Worm (Caenorhabditis elegans) whole organism, late embryonic: Measurements from ENCODE around the gene rrp-1.

Experiments used
- C08G9.2 ChIP-seq: sonication (generic microtip); optimal IDR thresholded peaks from 2 replicates; lab custom pipeline; 2016; ENCODE audit warnings: mild to moderate bottlenecking, missing genetic modification characterization, moderate library complexity, missing compliant biosample characterization
- C38D4.7 ChIP-seq: fragments of 200-800 bp; sonication (Bioruptor generic); optimal IDR thresholded peaks from 2 replicates; lab custom pipeline; 2018; ENCODE audit warnings: mild to moderate bottlenecking, missing genetic modification characterization, moderate library complexity, missing compliant biosample characterization
- F13H6.1 ChIP-seq: sonication (generic microtip); optimal IDR thresholded peaks from 2 replicates; lab custom pipeline; 2016; ENCODE audit warnings: missing genetic modification characterization, missing compliant biosample characterization
- K02D7.2 ChIP-seq: sonication (generic microtip); optimal IDR thresholded peaks from 2 replicates; lab custom pipeline; 2017; ENCODE audit warnings: mild to moderate bottlenecking, missing genetic modification characterization, missing compliant biosample characterization
- K09A11.1 ChIP-seq: sonication (generic microtip); optimal IDR thresholded peaks from 2 replicates; lab custom pipeline; 2017; ENCODE audit warnings: antibody characterized with exemption, mild to moderate bottlenecking, missing genetic modification characterization, missing compliant biosample characterization; ENCODE audit not compliant: insufficient read depth
- Y22D7AL.16 ChIP-seq: sonication (generic microtip); optimal IDR thresholded peaks from 2 replicates; lab custom pipeline; 2016; ENCODE audit warnings: missing genetic modification characterization, missing compliant biosample characterization
- ahr-1 ChIP-seq: sonication (generic microtip); optimal IDR thresholded peaks from 2 replicates; lab custom pipeline; 2016; ENCODE audit warnings: missing genetic modification characterization, missing compliant biosample characterization
- ceh-18 ChIP-seq: sonication (generic microtip); optimal IDR thresholded peaks from 2 replicates; lab custom pipeline; 2016; ENCODE audit warnings: missing genetic modification characterization, missing compliant biosample characterization
- ceh-2 ChIP-seq: sonication (generic microtip); optimal IDR thresholded peaks from 2 replicates; lab custom pipeline; 2016; ENCODE audit warnings: missing genotype, missing genetic modification characterization, missing compliant biosample characterization
- ceh-30 ChIP-seq: fragments of 150-350 bp; optimal IDR thresholded peaks from 2 replicates; lab custom pipeline; 2014; ENCODE audit warnings: missing biosample characterization, missing genetic modification characterization
- ceh-31 ChIP-seq: sonication (generic microtip); optimal IDR thresholded peaks from 2 replicates; lab custom pipeline; 2016; ENCODE audit warnings: missing genetic modification characterization, missing compliant biosample characterization
- ceh-45 ChIP-seq: fragments of 200-800 bp; sonication (Bioruptor generic); IDR thresholded peaks from 2 replicates; pipeline ENCODE4 v1.3.6; 2022; ENCODE audit warnings: missing genetic modification reagents, missing genetic modification characterization, missing compliant biosample characterization
- ceh-6 ChIP-seq: fragments of 200-800 bp; sonication (Bioruptor generic); optimal IDR thresholded peaks from 2 replicates; lab custom pipeline; 2018; ENCODE audit warnings: mild to moderate bottlenecking, missing genetic modification characterization, missing compliant biosample characterization
- che-1 ChIP-seq: sonication (generic microtip); optimal IDR thresholded peaks from 2 replicates; lab custom pipeline; 2016; ENCODE audit warnings: mild to moderate bottlenecking, missing genetic modification characterization, missing compliant biosample characterization
- dmd-4 ChIP-seq: sonication (generic microtip); optimal IDR thresholded peaks from 2 replicates; lab custom pipeline; 2016; ENCODE audit warnings: borderline replicate concordance, missing genetic modification characterization, missing compliant biosample characterization
- ets-4 ChIP-seq: sonication (generic microtip); optimal IDR thresholded peaks from 2 replicates; lab custom pipeline; 2016; ENCODE audit warnings: missing genetic modification characterization, missing compliant biosample characterization
- eyg-1 ChIP-seq: sonication (generic microtip); optimal IDR thresholded peaks from 2 replicates; lab custom pipeline; 2016; ENCODE audit warnings: missing genotype, missing genetic modification characterization, missing compliant biosample characterization
- fax-1 ChIP-seq: sonication (generic microtip); optimal IDR thresholded peaks from 2 replicates; lab custom pipeline; 2016; ENCODE audit warnings: missing genotype, missing genetic modification characterization, missing compliant biosample characterization
- gmeb-2 ChIP-seq: sonication (generic microtip); optimal IDR thresholded peaks from 2 replicates; lab custom pipeline; 2016; ENCODE audit warnings: missing genetic modification characterization, inconsistent platforms, missing compliant biosample characterization
- hlh-15 ChIP-seq: sonication (generic microtip); optimal IDR thresholded peaks from 2 replicates; lab custom pipeline; 2016; ENCODE audit warnings: missing genetic modification characterization, missing compliant biosample characterization
- hlh-30 ChIP-seq: sonication (generic microtip); optimal IDR thresholded peaks from 2 replicates; lab custom pipeline; 2017; ENCODE audit warnings: antibody characterized with exemption, missing genetic modification characterization, missing compliant biosample characterization; ENCODE audit not compliant: insufficient read depth
- lin-11 ChIP-seq: fragments of 200-800 bp; sonication (Bioruptor generic); optimal IDR thresholded peaks from 2 replicates; lab custom pipeline; 2018; ENCODE audit warnings: mild to moderate bottlenecking, missing genetic modification characterization, missing compliant biosample characterization
- mec-3 ChIP-seq: sonication (generic microtip); optimal IDR thresholded peaks from 2 replicates; lab custom pipeline; 2016; ENCODE audit warnings: borderline replicate concordance, missing genetic modification characterization, missing compliant biosample characterization
- nfya-1 ChIP-seq: sonication (generic microtip); optimal IDR thresholded peaks from 2 replicates; lab custom pipeline; 2017; ENCODE audit warnings: missing genetic modification characterization, mild to moderate bottlenecking, missing compliant biosample characterization, antibody characterized with exemption, moderate library complexity
- nhr-11 ChIP-seq: fragments of 150-350 bp; optimal IDR thresholded peaks from 2 replicates; lab custom pipeline; 2014; ENCODE audit warnings: missing biosample characterization, missing genetic modification characterization
- nhr-232 ChIP-seq: sonication (generic microtip); optimal IDR thresholded peaks from 2 replicates; lab custom pipeline; 2016; ENCODE audit warnings: missing genetic modification characterization, missing compliant biosample characterization
- npax-4 ChIP-seq: sonication (generic microtip); optimal IDR thresholded peaks from 2 replicates; lab custom pipeline; 2016; ENCODE audit warnings: missing genetic modification characterization, missing compliant biosample characterization
- pax-1 ChIP-seq: fragments of 150-350 bp; optimal IDR thresholded peaks from 2 replicates; lab custom pipeline; 2014; ENCODE audit warnings: missing biosample characterization, missing genetic modification characterization
- pha-2 ChIP-seq: sonication (generic microtip); optimal IDR thresholded peaks from 2 replicates; lab custom pipeline; 2017; ENCODE audit warnings: mild to moderate bottlenecking, missing genetic modification characterization, missing compliant biosample characterization
- pqm-1 ChIP-seq: sonication (generic microtip); optimal IDR thresholded peaks from 2 replicates; lab custom pipeline; 2016; ENCODE audit warnings: missing genetic modification characterization, missing compliant biosample characterization
- rnt-1 ChIP-seq: sonication (generic microtip); optimal IDR thresholded peaks from 2 replicates; lab custom pipeline; 2016; ENCODE audit warnings: missing genetic modification characterization, missing compliant biosample characterization
- sdc-2 ChIP-seq: sonication (generic microtip); optimal IDR thresholded peaks from 2 replicates; lab custom pipeline; 2016; ENCODE audit warnings: missing genotype, missing genetic modification characterization, missing compliant biosample characterization
- tbx-2 ChIP-seq: sonication (generic microtip); optimal IDR thresholded peaks from 2 replicates; lab custom pipeline; 2016; ENCODE audit warnings: missing genetic modification characterization, missing compliant biosample characterization
- tbx-7 ChIP-seq: sonication (generic microtip); optimal IDR thresholded peaks from 2 replicates; lab custom pipeline; 2016; ENCODE audit warnings: missing genotype, missing genetic modification characterization, missing compliant biosample characterization
- unc-3 ChIP-seq, 2 experiments: fragments of 200-800 bp in 1 of 2; sonication (Bioruptor generic) in 1 of 2; sonication (generic microtip) in 1 of 2; conservative IDR thresholded peaks in 1 of 2; optimal IDR thresholded peaks in 1 of 2; 2 replicates each; pipeline versions ENCODE4 v1.3.6 to Lab custom; 2016 to 2022; ENCODE audit warnings: missing compliant biosample characterization in 2 of 2, missing genetic modification characterization in 2 of 2, missing genetic modification reagents in 1 of 2
- unc-42 ChIP-seq: sonication (generic microtip); optimal IDR thresholded peaks from 2 replicates; lab custom pipeline; 2016; ENCODE audit warnings: missing genotype, missing genetic modification characterization, missing compliant biosample characterization
- unc-55 ChIP-seq: sonication (generic microtip); optimal IDR thresholded peaks from 2 replicates; lab custom pipeline; 2017; ENCODE audit warnings: missing biosample characterization, missing genetic modification reagents, missing genetic modification characterization
- unc-86 ChIP-seq: sonication (generic microtip); optimal IDR thresholded peaks from 2 replicates; lab custom pipeline; 2016; ENCODE audit warnings: missing genetic modification characterization, missing compliant biosample characterization
- zip-5 ChIP-seq: sonication (generic microtip); optimal IDR thresholded peaks from 2 replicates; lab custom pipeline; 2016; ENCODE audit warnings: missing genetic modification characterization, missing compliant biosample characterization

Gene rrp-1

DNA sequence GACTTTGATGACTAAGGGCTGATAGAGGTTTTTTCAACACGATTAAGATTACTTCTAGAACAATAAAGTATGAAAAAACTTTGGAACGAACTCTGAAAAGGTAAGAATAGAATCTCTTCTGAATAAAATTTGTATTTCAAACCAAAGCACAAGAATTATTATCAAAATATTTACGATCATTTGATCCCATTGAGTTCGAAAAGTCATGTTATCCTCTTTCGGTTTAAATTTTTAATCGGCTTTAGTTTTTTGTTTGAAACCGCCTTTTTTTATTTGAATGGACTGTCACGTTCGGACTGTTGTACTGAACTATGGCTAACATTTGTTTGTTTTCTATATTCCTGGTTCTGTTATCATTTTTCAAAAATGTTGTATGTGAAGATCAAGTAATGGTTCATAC, 7.7 kb downstream of the rrp-1 start, which contains the start of gene C47E12.9:
C47E12.9 (plus strand) TSS at position 301 of the 400 bp plus-strand sequence.
- TF ChIP-seq F13H6.1, result no peak
- no peak for TF ChIP-seq ceh-31
- TF ChIP-seq pha-2, result no peak
- TF ChIP-seq tbx-7 (tag; lab: Kevin White, UChicago), result no peak
- TF ChIP-seq C38D4.7 (GFP tag; lab: Kevin White, UChicago), result no peak

DNA sequence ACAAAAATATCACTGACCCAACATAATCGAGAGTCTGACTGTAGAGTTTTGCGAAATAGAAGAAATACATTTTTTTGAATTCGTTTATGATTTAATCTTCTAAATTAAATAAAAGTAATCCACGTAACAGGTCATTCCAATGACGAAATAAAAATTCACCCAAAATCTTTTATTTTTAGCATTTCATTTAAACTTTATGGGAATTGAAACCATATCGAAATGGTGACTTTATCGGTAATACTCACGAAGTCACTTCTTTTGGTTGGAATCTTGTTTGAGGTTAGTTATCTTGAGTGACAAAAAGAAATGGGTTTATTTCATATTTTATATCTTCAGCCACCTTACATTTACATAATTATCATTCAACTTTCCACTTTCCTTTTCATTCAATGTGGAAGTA, 9.4 kb downstream of the rrp-1 start, which contains the start of the genes C47E12.12 and C47E12.10:
C47E12.12 (minus strand) TSS at position 101 of the 400 bp plus-strand sequence.
C47E12.10 (plus strand) TSS at position 172 of the 400 bp plus-strand sequence.
- no peak for TF ChIP-seq pax-1 (tag; lab: Kevin White, UChicago)
- TF ChIP-seq ceh-6 (GFP tag; lab: Kevin White, UChicago), result no peak
- TF ChIP-seq sdc-2 (tag; lab: Kevin White, UChicago), result no peak
- no peak for TF ChIP-seq fax-1 (tag; lab: Kevin White, UChicago)
- no peak for TF ChIP-seq dmd-4 (tag; lab: Kevin White, UChicago)
- TF ChIP-seq mec-3, result no peak
- no peak for TF ChIP-seq hlh-30 (tag; lab: Kevin White, UChicago)
- TF ChIP-seq ceh-30 (tag; lab: Kevin White, UChicago), result no peak
- TF ChIP-seq ceh-45 (GFP tag; lab: Robert Waterston, UW), result no peak
- no peak for TF ChIP-seq ceh-2 (tag; lab: Kevin White, UChicago)
- TF ChIP-seq nhr-232, result no peak
- TF ChIP-seq zip-5 (tag; lab: Kevin White, UChicago), result no peak
- TF ChIP-seq Y22D7AL.16 (tag; lab: Kevin White, UChicago), result no peak
- no peak for TF ChIP-seq ets-4 (tag; lab: Kevin White, UChicago)
- TF ChIP-seq hlh-15 (tag; lab: Kevin White, UChicago), result no peak
- TF ChIP-seq K02D7.2 (tag; lab: Kevin White, UChicago), result no peak
- no peak for TF ChIP-seq ceh-18 (tag; lab: Kevin White, UChicago)
- TF ChIP-seq K09A11.1, result no peak

DNA sequence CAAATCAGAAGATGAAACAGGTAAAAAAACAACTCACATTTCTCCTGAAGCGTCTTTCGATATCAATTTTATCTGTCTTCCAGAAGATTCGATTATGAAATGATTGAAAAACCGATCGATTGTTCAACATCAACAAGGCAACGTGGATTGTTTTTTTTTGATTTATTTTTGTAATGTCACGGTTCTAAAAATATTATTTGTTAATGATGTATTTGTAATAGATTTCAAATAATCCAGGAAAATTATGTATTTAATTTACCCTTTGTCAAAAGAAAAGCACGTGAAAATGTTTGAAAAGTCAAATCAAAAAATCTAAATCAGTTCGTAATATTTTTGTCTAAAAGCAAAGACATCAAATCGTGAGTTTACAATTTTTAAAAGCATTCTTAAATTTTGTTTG, 13.0 kb downstream of the rrp-1 start, which contains the start of the genes kin-5 and C47E12.11:
kin-5 (minus strand) TSS at position 101 of the 400 bp plus-strand sequence.
C47E12.11 (plus strand) TSS at position 320 of the 400 bp plus-strand sequence.
- TF ChIP-seq gmeb-2, result no peak
- TF ChIP-seq F13H6.1, result no peak
- no peak for TF ChIP-seq nhr-11 (tag; lab: Kevin White, UChicago)
- no peak for TF ChIP-seq eyg-1 (tag; lab: Kevin White, UChicago)
- no peak for TF ChIP-seq nfya-1 (tag; lab: Kevin White, UChicago)
- no peak for TF ChIP-seq nhr-232
- TF ChIP-seq unc-3 (GFP tag; conservative IDR thresholded peaks at IDR 0.05; lab: Robert Waterston, UW), result no peak
- TF ChIP-seq unc-3 (tag; optimal IDR thresholded peaks at IDR 0.05; lab: Kevin White, UChicago), result no peak
- TF ChIP-seq K02D7.2 (tag; lab: Kevin White, UChicago), result no peak
- no peak for TF ChIP-seq rnt-1 (tag; lab: Kevin White, UChicago)
- TF ChIP-seq che-1 (tag; lab: Kevin White, UChicago), result no peak
- TF ChIP-seq hlh-15 (tag; lab: Kevin White, UChicago), result no peak
- no peak for TF ChIP-seq npax-4 (tag; lab: Kevin White, UChicago)

DNA sequence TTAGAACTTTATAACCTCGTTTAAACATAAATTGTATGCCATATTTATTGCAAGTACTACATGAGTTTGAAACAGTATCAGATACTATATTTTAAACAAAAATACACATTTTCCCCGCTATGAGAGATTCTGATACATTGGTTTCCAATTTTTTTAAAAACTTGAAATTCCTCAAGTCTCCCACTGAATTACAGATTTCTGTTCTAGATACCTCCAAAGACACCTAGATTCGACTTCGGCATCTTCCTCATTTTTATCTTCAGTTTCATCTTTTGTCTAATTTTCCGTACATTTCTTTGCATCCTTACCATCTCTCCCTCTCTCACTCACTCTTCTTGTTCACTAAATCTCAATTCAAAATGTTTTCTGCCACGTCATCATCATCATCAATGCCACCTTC, 18.1 kb downstream of the rrp-1 start, which contains the start of gene T13H10.2:
T13H10.2 (plus strand) TSS at position 301 of the 400 bp plus-strand sequence.
- no peak for TF ChIP-seq C08G9.2 (tag; lab: Kevin White, UChicago)
- TF ChIP-seq ceh-31, result no peak
- no peak for TF ChIP-seq unc-55 (GFP tag; lab: Kevin White, UChicago)
- TF ChIP-seq unc-86 (tag; lab: Kevin White, UChicago), result no peak
- no peak for TF ChIP-seq ets-4 (tag; lab: Kevin White, UChicago)
- TF ChIP-seq ahr-1, result no peak
- TF ChIP-seq unc-42 (tag; lab: Kevin White, UChicago), result no peak
- TF ChIP-seq pqm-1 (tag; lab: Kevin White, UChicago), result no peak
- TF ChIP-seq tbx-2 (tag; lab: Kevin White, UChicago), result no peak
- TF ChIP-seq lin-11 (tag; lab: Kevin White, UChicago), result no peak
- TF ChIP-seq, all 69 proteins: peak for 0
